Fruit fly (Drosophila melanogaster) whole organism, embryonic: Measurements from ENCODE around the gene CG4218.

ENCODE experiments used
- Abd-B ChIP-seq: fragments of 200-800 bp; sonication (Bioruptor generic); optimal IDR thresholded peaks from 2 replicates; lab custom pipeline; 2018; ENCODE audit warnings: missing biosample characterization, mild to moderate bottlenecking, missing genetic modification characterization, moderate library complexity
- Adf1 ChIP-seq: fragments of 200-800 bp; sonication (Bioruptor generic); IDR thresholded peaks from 2 replicates; pipeline ENCODE4 v1.3.6; 2022; ENCODE audit warnings: missing biosample characterization, missing genetic modification characterization
- Bdp1 ChIP-seq: fragments of 200-800 bp; sonication (Bioruptor generic); optimal IDR thresholded peaks from 3 replicates; lab custom pipeline; 2016; ENCODE audit warnings: missing biosample characterization, missing genetic modification characterization
- CG11247 ChIP-seq: fragments of 200-800 bp; sonication (Bioruptor generic); IDR thresholded peaks from 2 replicates; pipeline ENCODE4 v1.3.6; 2022; ENCODE audit warnings: missing biosample characterization, missing genetic modification characterization
- CG12155 ChIP-seq: fragments of 200-800 bp; sonication (Bioruptor generic); optimal IDR thresholded peaks from 3 replicates; lab custom pipeline; 2016; ENCODE audit warnings: missing biosample characterization, missing genetic modification characterization
- CG13287 ChIP-seq: fragments of 200-800 bp; sonication (Bioruptor generic); IDR thresholded peaks from 2 replicates; pipeline ENCODE4 v1.3.6; 2022; ENCODE audit warnings: missing biosample characterization, missing genetic modification characterization; ENCODE audit not compliant: partially characterized antibody
- CG16863 ChIP-seq: fragments of 200-800 bp; sonication (Bioruptor generic); optimal IDR thresholded peaks from 3 replicates; lab custom pipeline; 2016; ENCODE audit warnings: missing biosample characterization, missing genetic modification characterization
- CG17328 ChIP-seq: fragments of 200-800 bp; sonication (Bioruptor generic); IDR thresholded peaks from 2 replicates; pipeline ENCODE4 v1.3.6; 2022; ENCODE audit warnings: missing biosample characterization, missing genetic modification characterization
- CG2129 ChIP-seq: fragments of 200-800 bp; sonication (Bioruptor generic); IDR thresholded peaks from 2 replicates; pipeline ENCODE4 v1.3.6; 2022; ENCODE audit warnings: missing biosample characterization, missing genetic modification characterization; ENCODE audit not compliant: partially characterized antibody
- CG2875 ChIP-seq: fragments of 200-800 bp; sonication (Bioruptor generic); optimal IDR thresholded peaks from 2 replicates; lab custom pipeline; 2017; ENCODE audit warnings: missing biosample characterization, mild to moderate bottlenecking, missing genetic modification characterization, missing genetic modification reagents
- CG2889 ChIP-seq: fragments of 200-800 bp; sonication (Bioruptor generic); IDR thresholded peaks from 3 replicates; pipeline ENCODE4 v1.3.6; 2022; ENCODE audit warnings: missing biosample characterization, missing genetic modification characterization
- CG3065 ChIP-seq: fragments of 200-800 bp; sonication (Bioruptor generic); optimal IDR thresholded peaks from 2 replicates; lab custom pipeline; 2016; ENCODE audit warnings: missing biosample characterization, missing genetic modification characterization
- CG31365 ChIP-seq: fragments of 200-800 bp; sonication (Bioruptor generic); optimal IDR thresholded peaks from 2 replicates; lab custom pipeline; 2018; ENCODE audit warnings: missing biosample characterization, mild to moderate bottlenecking, missing genetic modification characterization
- CG32767 ChIP-seq: fragments of 200-800 bp; sonication (Bioruptor generic); IDR thresholded peaks from 2 replicates; pipeline ENCODE4 v1.3.6; 2022; ENCODE audit warnings: missing biosample characterization, missing genetic modification characterization
- CG34376 ChIP-seq: fragments of 200-800 bp; sonication (Bioruptor generic); optimal IDR thresholded peaks from 2 replicates; lab custom pipeline; 2018; ENCODE audit warnings: missing biosample characterization, mild to moderate bottlenecking, missing genetic modification characterization
- CG42726 ChIP-seq: fragments of 200-800 bp; sonication (Bioruptor generic); IDR thresholded peaks from 2 replicates; pipeline ENCODE4 v1.3.6; 2022; ENCODE audit warnings: missing biosample characterization, missing genetic modification characterization; ENCODE audit not compliant: partially characterized antibody
- CG4404 ChIP-seq: fragments of 200-800 bp; sonication (Bioruptor generic); IDR thresholded peaks from 2 replicates; pipeline ENCODE4 v1.3.6; 2022; ENCODE audit warnings: missing biosample characterization, missing genetic modification characterization
- CG4617 ChIP-seq: fragments of 200-800 bp; sonication (Bioruptor generic); optimal IDR thresholded peaks from 3 replicates; lab custom pipeline; 2016; ENCODE audit warnings: missing biosample characterization, missing genetic modification characterization, borderline replicate concordance
- CG5245 ChIP-seq: fragments of 200-800 bp; sonication (Bioruptor generic); optimal IDR thresholded peaks from 3 replicates; lab custom pipeline; 2016; ENCODE audit warnings: missing biosample characterization, missing genetic modification characterization
- CG6791 ChIP-seq: fragments of 200-800 bp; sonication (Bioruptor generic); IDR thresholded peaks from 3 replicates; pipeline ENCODE4 v1.3.6; 2022; ENCODE audit warnings: missing biosample characterization, missing genetic modification characterization; ENCODE audit not compliant: partially characterized antibody
- D19B ChIP-seq: fragments of 200-800 bp; sonication (Bioruptor generic); optimal IDR thresholded peaks from 2 replicates; lab custom pipeline; 2017; ENCODE audit warnings: missing biosample characterization, mild to moderate bottlenecking, missing genetic modification characterization
- Dad ChIP-seq: fragments of 200-800 bp; sonication (Bioruptor generic); optimal IDR thresholded peaks from 3 replicates; lab custom pipeline; 2016; ENCODE audit warnings: missing biosample characterization, missing genetic modification characterization
- E2f2 ChIP-seq: fragments of 200-800 bp; sonication (Bioruptor generic); IDR thresholded peaks from 2 replicates; pipeline ENCODE4 v1.3.6; 2022; ENCODE audit warnings: missing biosample characterization, missing genetic modification characterization
- Fer3 ChIP-seq: fragments of 200-800 bp; sonication (Bioruptor generic); optimal IDR thresholded peaks from 2 replicates; lab custom pipeline; 2018; ENCODE audit warnings: missing biosample characterization, mild to moderate bottlenecking, missing genetic modification characterization, moderate library complexity
- H15 ChIP-seq: fragments of 200-800 bp; sonication (Bioruptor generic); IDR thresholded peaks from 3 replicates; pipeline ENCODE4 v1.3.6; 2022; ENCODE audit warnings: missing biosample characterization, missing genetic modification characterization
- Hr78 ChIP-seq, 2 experiments: fragments of 200-800 bp in 1 of 2; fragments of >200 bp in 1 of 2; sonication (Bioruptor generic) in 1 of 2; optimal IDR thresholded peaks; 2 replicates each; lab custom pipeline; 2017 to 2019; ENCODE audit warnings: missing biosample characterization in 2 of 2, missing genetic modification characterization in 2 of 2, mild to moderate bottlenecking in 1 of 2, moderate library complexity in 1 of 2
- NC2α ChIP-seq: fragments of 200-800 bp; sonication (Bioruptor generic); optimal IDR thresholded peaks from 2 replicates; lab custom pipeline; 2016; ENCODE audit warnings: missing biosample characterization, missing genetic modification characterization
- Nf-YC ChIP-seq: fragments of 200-800 bp; optimal IDR thresholded peaks from 3 replicates; lab custom pipeline; 2019; ENCODE audit warnings: missing biosample characterization, mild to moderate bottlenecking, missing genetic modification characterization, moderate library complexity
- Pdp1 ChIP-seq, 2 experiments: fragments of 200-800 bp; sonication (Bioruptor generic); optimal IDR thresholded peaks; 3 replicates each; lab custom pipeline; 2016; ENCODE audit warnings: missing biosample characterization in 2 of 2, missing genetic modification characterization in 2 of 2, mild to moderate bottlenecking in 1 of 2, moderate library complexity in 1 of 2
- Poxn ChIP-seq: fragments of 200-800 bp; sonication (Bioruptor generic); IDR thresholded peaks from 2 replicates; pipeline ENCODE4 v1.3.6; 2022; ENCODE audit warnings: missing biosample characterization, missing genetic modification characterization
- Rfx ChIP-seq: fragments of 200-800 bp; sonication (Bioruptor generic); IDR thresholded peaks from 2 replicates; pipeline ENCODE4 v1.3.6; 2022; ENCODE audit warnings: missing biosample characterization, missing genetic modification characterization
- Sry-β ChIP-seq: fragments of 200-800 bp; sonication (Bioruptor generic); optimal IDR thresholded peaks from 2 replicates; lab custom pipeline; 2018; ENCODE audit warnings: missing biosample characterization, mild to moderate bottlenecking, missing genetic modification characterization, moderate library complexity
- ab ChIP-seq: fragments of 200-800 bp; sonication (Bioruptor generic); optimal IDR thresholded peaks from 2 replicates; lab custom pipeline; 2016; ENCODE audit warnings: missing biosample characterization, missing genetic modification characterization
- bcd ChIP-seq: fragments of 200-800 bp; sonication (Bioruptor generic); optimal IDR thresholded peaks from 2 replicates; lab custom pipeline; 2017; ENCODE audit warnings: missing biosample characterization, mild to moderate bottlenecking, missing genetic modification characterization
- btn ChIP-seq: fragments of 200-800 bp; sonication (Bioruptor generic); optimal IDR thresholded peaks from 2 replicates; lab custom pipeline; 2016; ENCODE audit warnings: missing biosample characterization, missing genetic modification characterization
- dimm ChIP-seq: fragments of 200-800 bp; sonication (Bioruptor generic); IDR thresholded peaks from 2 replicates; pipeline ENCODE4 v1.3.6; 2022; ENCODE audit warnings: missing biosample characterization, missing genetic modification characterization
- fru ChIP-seq: fragments of >200 bp; optimal IDR thresholded peaks from 2 replicates; lab custom pipeline; 2017
- gfzf ChIP-seq: fragments of 200-800 bp; sonication (Bioruptor generic); optimal IDR thresholded peaks from 2 replicates; lab custom pipeline; 2016; ENCODE audit warnings: missing biosample characterization, mild to moderate bottlenecking, missing genetic modification characterization, moderate library complexity
- ken ChIP-seq: fragments of 200-800 bp; sonication (Bioruptor generic); IDR thresholded peaks from 3 replicates; pipeline ENCODE4 v1.3.6; 2022; ENCODE audit warnings: missing biosample characterization, missing genetic modification characterization
- maf-S ChIP-seq: fragments of 200-800 bp; sonication (Bioruptor generic); optimal IDR thresholded peaks from 2 replicates; lab custom pipeline; 2016; ENCODE audit warnings: missing biosample characterization, missing genetic modification characterization
- nerfin-2 ChIP-seq: fragments of 200-800 bp; sonication (Bioruptor generic); IDR thresholded peaks from 2 replicates; pipeline ENCODE4 v1.3.6; 2022; ENCODE audit warnings: missing biosample characterization, missing genetic modification characterization; ENCODE audit not compliant: partially characterized antibody
- nom ChIP-seq: fragments of 200-800 bp; sonication (Bioruptor generic); optimal IDR thresholded peaks from 2 replicates; lab custom pipeline; 2017; ENCODE audit warnings: missing biosample characterization, missing genetic modification characterization, mild to moderate bottlenecking, moderate library complexity, missing genetic modification reagents
- pros ChIP-seq: fragments of 200-800 bp; sonication (Bioruptor generic); optimal IDR thresholded peaks from 3 replicates; lab custom pipeline; 2019; ENCODE audit warnings: missing biosample characterization, mild to moderate bottlenecking, missing genetic modification characterization, moderate library complexity
- psq ChIP-seq: fragments of 200-800 bp; sonication (Bioruptor generic); optimal IDR thresholded peaks from 2 replicates; lab custom pipeline; 2017; ENCODE audit warnings: missing biosample characterization, missing genetic modification characterization
- schlank ChIP-seq: fragments of 200-800 bp; sonication (Bioruptor generic); optimal IDR thresholded peaks from 2 replicates; lab custom pipeline; 2018; ENCODE audit warnings: missing biosample characterization, mild to moderate bottlenecking, missing genetic modification characterization
- ssp ChIP-seq: fragments of 200-800 bp; sonication (Bioruptor generic); IDR thresholded peaks from 2 replicates; pipeline ENCODE4 v1.3.6; 2022; ENCODE audit warnings: missing biosample characterization, missing genetic modification characterization
- tgo ChIP-seq: fragments of 200-800 bp; sonication (Bioruptor generic); IDR thresholded peaks from 3 replicates; pipeline ENCODE4 v1.3.6; 2022; ENCODE audit warnings: missing biosample characterization, missing genetic modification characterization
- tna ChIP-seq: fragments of 200-800 bp; sonication (Bioruptor generic); IDR thresholded peaks from 2 replicates; pipeline ENCODE4 v1.3.6; 2022; ENCODE audit warnings: missing biosample characterization, missing genetic modification characterization; ENCODE audit not compliant: partially characterized antibody
- vfl ChIP-seq: fragments of 200-800 bp; sonication (Bioruptor generic); optimal IDR thresholded peaks from 2 replicates; lab custom pipeline; 2016; ENCODE audit warnings: missing biosample characterization, missing genetic modification characterization
- wdn ChIP-seq: fragments of 200-800 bp; sonication (Bioruptor generic); IDR thresholded peaks from 2 replicates; pipeline ENCODE4 v1.3.6; 2022; ENCODE audit warnings: missing biosample characterization, missing genetic modification characterization

CG4218 gene

DNA sequence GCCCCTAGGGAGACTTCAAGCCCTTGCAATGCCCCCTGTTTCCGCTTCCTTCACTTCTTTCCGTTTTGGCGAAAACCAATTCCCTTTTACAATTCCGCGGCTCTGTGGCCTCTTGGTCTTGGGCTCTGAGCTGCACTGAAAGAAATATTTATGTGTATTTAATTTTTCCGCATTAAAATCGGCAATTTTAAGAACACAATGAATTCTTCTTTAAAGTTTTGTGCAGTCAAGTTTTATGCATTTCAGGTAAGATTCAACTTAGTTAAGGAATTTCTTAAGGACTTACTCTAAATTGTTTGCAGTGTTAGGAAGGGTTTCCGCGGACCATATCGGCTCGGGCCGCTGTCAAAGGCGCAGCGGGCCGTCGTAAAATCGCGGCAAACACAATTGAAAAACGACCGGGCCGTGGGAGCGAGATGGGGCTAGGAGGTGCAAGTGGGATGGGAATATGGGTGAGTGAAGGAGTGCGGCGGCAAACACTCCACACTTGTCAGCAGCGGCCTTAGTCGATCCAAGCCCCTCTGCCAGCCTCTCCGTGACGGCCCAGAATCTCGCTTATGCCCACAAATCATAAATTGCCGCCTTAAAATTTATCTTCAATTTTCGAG lies 3.3 kb upstream of the CG4218 start (continued):
- TF ChIP-seq CG2875 (GFP tag; lab: Kevin White, UChicago) (peak; percentile 62), psq (no peak), H15 (GFP tag; lab: Robert Waterston, UW) (0 out of 3 replicates have a peak, but pooled peaks have one; percentile 49), NC2α (GFP tag; lab: Kevin White, UChicago) (peak; percentile 17), CG2889 (GFP tag; lab: Robert Waterston, UW) (0 out of 3 replicates have a peak, but pooled peaks have one; percentile 29), Bdp1 (GFP tag; lab: Kevin White, UChicago) (no peak), nom (GFP tag; lab: Kevin White, UChicago) (peak; percentile 81), bcd (GFP tag; lab: Kevin White, UChicago) (peak; percentile 43), CG4617 (GFP tag; lab: Kevin White, UChicago) (peak; percentile 22), CG42726 (GFP tag; lab: Robert Waterston, UW) (no peak), tgo (GFP tag; lab: Robert Waterston, UW) (peak; percentile 43; the same call in 2 of the 3 replicates), Adf1 (no peak), Nf-YC (tag; lab: Kevin White, UChicago) (no peak), Poxn (GFP tag; lab: Robert Waterston, UW) (no peak), CG11247 (GFP tag; lab: Robert Waterston, UW) (0 out of 2 replicates have a peak, but pooled peaks have one; percentile 11), dimm (GFP tag; lab: Robert Waterston, UW) (0 out of 2 replicates have a peak, but pooled peaks have one; percentile 28), tna (GFP tag; lab: Robert Waterston, UW) (no peak), CG5245 (GFP tag; lab: Kevin White, UChicago) (peak; percentile 74), vfl (GFP tag; lab: Kevin White, UChicago) (peak; percentile 12), Dad (GFP tag; lab: Kevin White, UChicago) (peak; percentile 61), D19B (no peak), Hr78 (GFP tag; optimal IDR thresholded peaks at IDR 0.05; lab: Kevin White, UChicago) (no peak), CG3065 (GFP tag; lab: Kevin White, UChicago) (peak; percentile 25), Fer3 (tag; lab: Kevin White, UChicago) (peak; percentile 27), wdn (GFP tag; lab: Robert Waterston, UW) (no peak), Pdp1 (GFP tag; optimal IDR thresholded peaks at IDR 0.05; lab: Kevin White, UChicago) (peak; percentile 39 to 60), ken (peak; percentile 54; the same call in 1 of the 3 replicates), CG2129 (GFP tag; lab: Robert Waterston, UW) (no peak), CG6791 (GFP tag; lab: Robert Waterston, UW) (no peak), CG13287 (GFP tag; lab: Robert Waterston, UW) (no peak), gfzf (GFP tag; lab: Kevin White, UChicago) (no peak), nerfin-2 (no peak), CG34376 (no peak), ab (GFP tag; lab: Kevin White, UChicago) (no peak), maf-S (GFP tag; lab: Kevin White, UChicago) (peak; percentile 35), CG16863 (peak; percentile 51), Sry-β (no peak), schlank (no peak), pros (GFP tag; lab: Kevin White, UChicago) (no peak), CG12155 (peak; percentile 29), CG31365 (tag; lab: Kevin White, UChicago) (no peak), CG4404 (GFP tag; lab: Robert Waterston, UW) (peak; percentile 56), fru (lab: Kevin White, UChicago) (no peak), Rfx (GFP tag; lab: Robert Waterston, UW) (no peak), CG32767 (no peak), ssp (GFP tag; lab: Robert Waterston, UW) (no peak), E2f2 (GFP tag; lab: Robert Waterston, UW) (0 out of 2 replicates have a peak, but pooled peaks have one; percentile 15), Abd-B (no peak), CG17328 (peak; percentile 84), btn (GFP tag; lab: Kevin White, UChicago) (peak; percentile 50)
